Fruit fly (Drosophila melanogaster) whole organism, pupa: ENCODE measurements around the gene CG2901.

Experiments
- CG10348 ChIP-seq: fragments of 200-800 bp; sonication (Bioruptor generic); IDR thresholded peaks from 2 replicates; pipeline ENCODE4 v1.3.6; 2022; ENCODE audit warnings: missing biosample characterization, missing genetic modification characterization
- CG12605 ChIP-seq: fragments of 200-800 bp; sonication (Bioruptor generic); IDR thresholded peaks from 2 replicates; pipeline ENCODE4 v1.3.6; 2022; ENCODE audit warnings: missing biosample characterization, missing genetic modification characterization
- CG13204 ChIP-seq: fragments of 200-800 bp; sonication (Bioruptor generic); optimal IDR thresholded peaks from 2 replicates; lab custom pipeline; 2018; ENCODE audit warnings: missing biosample characterization, mild to moderate bottlenecking, missing genetic modification characterization, moderate library complexity
- CG14655 ChIP-seq: fragments of 200-800 bp; sonication (Bioruptor generic); optimal IDR thresholded peaks from 3 replicates; lab custom pipeline; 2017; ENCODE audit warnings: mild to moderate bottlenecking, missing biosample characterization, missing genetic modification reagents, missing genetic modification characterization
- CG15710 ChIP-seq: fragments of 200-800 bp; sonication (Bioruptor generic); optimal IDR thresholded peaks from 2 replicates; lab custom pipeline; 2018; ENCODE audit warnings: missing biosample characterization, mild to moderate bottlenecking, missing genetic modification characterization, moderate library complexity
- CG17806 ChIP-seq: fragments of 200-800 bp; sonication (Bioruptor generic); optimal IDR thresholded peaks from 2 replicates; lab custom pipeline; 2018; ENCODE audit warnings: missing biosample characterization, mild to moderate bottlenecking, missing genetic modification characterization, moderate library complexity
- CG32121 ChIP-seq: fragments of 200-800 bp; sonication (Bioruptor generic); IDR thresholded peaks from 2 replicates; pipeline ENCODE4 v1.3.6; 2022; ENCODE audit warnings: missing biosample characterization, missing genetic modification characterization
- CG34367 ChIP-seq: fragments of 200-800 bp; sonication (Bioruptor generic); optimal IDR thresholded peaks from 2 replicates; lab custom pipeline; 2018; ENCODE audit warnings: missing biosample characterization, mild to moderate bottlenecking, missing genetic modification characterization
- CG4496 ChIP-seq: fragments of 200-800 bp; sonication (Bioruptor generic); IDR thresholded peaks from 3 replicates; pipeline ENCODE4 v1.3.6; 2022; ENCODE audit warnings: missing biosample characterization, missing genetic modification characterization
- CG8159 ChIP-seq: fragments of 200-800 bp; sonication (Bioruptor generic); optimal IDR thresholded peaks from 3 replicates; lab custom pipeline; 2018; ENCODE audit warnings: missing biosample characterization, mild to moderate bottlenecking, missing genetic modification characterization, moderate library complexity
- CG8301 ChIP-seq: fragments of 200-800 bp; sonication (Bioruptor generic); optimal IDR thresholded peaks from 2 replicates; lab custom pipeline; 2018; ENCODE audit warnings: missing biosample characterization, mild to moderate bottlenecking, missing genetic modification characterization
- CG9948 ChIP-seq: fragments of 200-800 bp; sonication (Bioruptor generic); optimal IDR thresholded peaks from 2 replicates; lab custom pipeline; 2018; ENCODE audit warnings: missing biosample characterization, mild to moderate bottlenecking, missing genetic modification characterization, moderate library complexity
- D1 ChIP-seq: fragments of 200-800 bp; sonication (Bioruptor generic); optimal IDR thresholded peaks from 2 replicates; lab custom pipeline; 2018; ENCODE audit warnings: missing biosample characterization, mild to moderate bottlenecking, missing genetic modification characterization, moderate library complexity
- EcR ChIP-seq: fragments of 200-800 bp; sonication (Bioruptor generic); optimal IDR thresholded peaks from 3 replicates; lab custom pipeline; 2019; ENCODE audit warnings: missing biosample characterization, missing genetic modification characterization, mild to moderate bottlenecking, moderate library complexity, missing genetic modification reagents
- Ets98B ChIP-seq: fragments of 200-800 bp; sonication (Bioruptor generic); IDR thresholded peaks from 2 replicates; pipeline ENCODE4 v1.3.6; 2022; ENCODE audit warnings: missing biosample characterization, missing genetic modification characterization
- Pif1A ChIP-seq: fragments of 200-800 bp; sonication (Bioruptor generic); optimal IDR thresholded peaks from 3 replicates; lab custom pipeline; 2016; ENCODE audit warnings: missing biosample characterization, missing genetic modification characterization
- Pif1B ChIP-seq: fragments of 200-800 bp; sonication (Bioruptor generic); optimal IDR thresholded peaks from 3 replicates; lab custom pipeline; 2016; ENCODE audit warnings: missing biosample characterization, missing genetic modification characterization
- Snoo ChIP-seq: fragments of 200-800 bp; sonication (Bioruptor generic); optimal IDR thresholded peaks from 3 replicates; lab custom pipeline; 2017; ENCODE audit warnings: missing biosample characterization, mild to moderate bottlenecking, missing genetic modification characterization, inconsistent platforms
- fd96Ca ChIP-seq: fragments of 200-800 bp; sonication (Bioruptor generic); IDR thresholded peaks from 3 replicates; pipeline ENCODE4 v1.3.6; 2022; ENCODE audit warnings: missing biosample characterization, missing genetic modification characterization
- gl ChIP-seq: fragments of 200-800 bp; sonication (Bioruptor generic); optimal IDR thresholded peaks from 2 replicates; lab custom pipeline; 2018; ENCODE audit warnings: missing biosample characterization, mild to moderate bottlenecking, missing genetic modification characterization
- rn ChIP-seq: fragments of 200-800 bp; sonication (Bioruptor generic); IDR thresholded peaks from 2 replicates; pipeline ENCODE4 v1.3.6; 2022; ENCODE audit warnings: missing biosample characterization, missing genetic modification characterization

The CG2901 gene

dm6 chrX:3835764-3836342 is 7.9 kb downstream of the CG2901 start:
- TF ChIP-seq Ets98B (GFP tag; lab: Robert Waterston, UW): 0 out of 2 replicates have a peak, but pooled peaks have one; percentile 11
- no peak for TF ChIP-seq gl (tag; lab: Kevin White, UChicago)
- TF ChIP-seq CG13204: no peak
- no peak for TF ChIP-seq Snoo (tag; lab: Kevin White, UChicago)

DNA sequence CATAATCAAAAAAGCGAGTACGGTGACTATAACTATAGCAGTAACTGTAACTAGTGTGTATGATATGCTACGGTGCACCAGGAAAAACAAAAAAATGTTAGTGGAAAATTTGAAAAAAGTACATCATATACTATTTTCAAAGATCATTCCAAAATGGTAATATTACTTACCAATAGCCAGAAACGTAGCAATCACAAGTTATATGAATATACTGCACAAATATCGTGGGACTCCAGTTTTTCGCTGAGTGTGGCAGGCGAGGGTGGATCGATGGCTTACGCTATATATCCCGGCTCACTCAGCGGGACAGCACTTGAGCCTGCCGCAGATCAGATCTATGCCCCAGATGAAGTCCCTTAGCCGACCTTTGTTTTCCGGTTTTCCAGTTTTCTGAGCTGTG is 9.6 kb downstream of the CG2901 start:
- TF ChIP-seq CG32121 (GFP tag; lab: Robert Waterston, UW): peak; percentile 44; the same call in 1 of the 2 replicates
- TF ChIP-seq Ets98B (GFP tag; lab: Robert Waterston, UW): 0 out of 2 replicates have a peak, but pooled peaks have one; percentile 17
- no peak for TF ChIP-seq CG15710 (tag; lab: Kevin White, UChicago)
- TF ChIP-seq CG34367 (tag; lab: Kevin White, UChicago): no peak
- TF ChIP-seq, all 21 proteins: peak for 2

DNA sequence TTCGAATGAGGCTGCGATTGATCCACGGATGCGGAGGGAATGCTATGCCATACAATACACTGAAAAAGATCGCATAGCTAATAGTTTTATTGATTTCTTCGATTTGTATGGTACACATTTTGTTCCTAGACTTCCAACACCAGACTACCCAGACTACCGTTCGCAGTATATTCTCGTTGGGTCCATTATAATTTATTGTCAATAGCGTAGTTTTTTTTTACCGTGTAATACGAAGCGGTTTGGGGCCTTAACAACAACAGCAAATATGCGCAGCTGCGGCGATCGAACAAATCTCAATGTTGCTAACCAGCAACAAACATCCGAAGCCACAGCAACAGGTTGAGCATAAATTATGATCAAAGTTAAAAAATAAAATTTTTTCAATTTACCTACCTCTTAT is 10.7 kb downstream of the CG2901 start:
- TF ChIP-seq CG32121 (GFP tag; lab: Robert Waterston, UW): peak; percentile 76
- peak; percentile 41 for TF ChIP-seq CG8159 (tag; lab: Kevin White, UChicago)
- TF ChIP-seq Snoo (tag; lab: Kevin White, UChicago): no peak
- no peak for TF ChIP-seq CG10348
- TF ChIP-seq CG14655: peak; percentile 70
- peak; percentile 44 for TF ChIP-seq CG9948 (tag; lab: Kevin White, UChicago)
- peak; percentile 40 for TF ChIP-seq Pif1B (GFP tag; lab: Kevin White, UChicago)
- no peak for TF ChIP-seq CG13204
- peak; percentile 79 for TF ChIP-seq Ets98B (GFP tag; lab: Robert Waterston, UW)
- peak; percentile 45 for TF ChIP-seq Pif1A (GFP tag; lab: Kevin White, UChicago)
- peak; percentile 83 for TF ChIP-seq fd96Ca (GFP tag; lab: Robert Waterston, UW)
- peak; percentile 85 for TF ChIP-seq CG4496 (GFP tag; lab: Robert Waterston, UW)
- peak; percentile 17 for TF ChIP-seq CG34367 (tag; lab: Kevin White, UChicago)
- no peak for TF ChIP-seq D1
- peak; percentile 62 for TF ChIP-seq CG12605 (GFP tag; lab: Robert Waterston, UW)
- no peak for TF ChIP-seq EcR (GFP tag; lab: Kevin White, UChicago)
- TF ChIP-seq rn (GFP tag; lab: Robert Waterston, UW): no peak
- peak; percentile 55 for TF ChIP-seq CG15710 (tag; lab: Kevin White, UChicago)
- TF ChIP-seq CG8301 (tag; lab: Kevin White, UChicago): peak; percentile 69
- TF ChIP-seq gl (tag; lab: Kevin White, UChicago): no peak
- TF ChIP-seq CG17806 (tag; lab: Kevin White, UChicago): peak; percentile 46

dm6 chrX:3840962-3841361 is 13.0 kb downstream of the CG2901 start:
- TF ChIP-seq gl (tag; lab: Kevin White, UChicago): no peak
- 0 out of 2 replicates have a peak, but pooled peaks have one; percentile 16 for TF ChIP-seq CG12605 (GFP tag; lab: Robert Waterston, UW)
- TF ChIP-seq fd96Ca (GFP tag; lab: Robert Waterston, UW): peak; percentile 64; the same call in 1 of the 3 replicates
- TF ChIP-seq CG13204: peak; percentile 7
- no peak for TF ChIP-seq CG14655
- TF ChIP-seq CG32121 (GFP tag; lab: Robert Waterston, UW): peak; percentile 57
- TF ChIP-seq Ets98B (GFP tag; lab: Robert Waterston, UW): peak; percentile 75; the same call in 1 of the 2 replicates

DNA sequence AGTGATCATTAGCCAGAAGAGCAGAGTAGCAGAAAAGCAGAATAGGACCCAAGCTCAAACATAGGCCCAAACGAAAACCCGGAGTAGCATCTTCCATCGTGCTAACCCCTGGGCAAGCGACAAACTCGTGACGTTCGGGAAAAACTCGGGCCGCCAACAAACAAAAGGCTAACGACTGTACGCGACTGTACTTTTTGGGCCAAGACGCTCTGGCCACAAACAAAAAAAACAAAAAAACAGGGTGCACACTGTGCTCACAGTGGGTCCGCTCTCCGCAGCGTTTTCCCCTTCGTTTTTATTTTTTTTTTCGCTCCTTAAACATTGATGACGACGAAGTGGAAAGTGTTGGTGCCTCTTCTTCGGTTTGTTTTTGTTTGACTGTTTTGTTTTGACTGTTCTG is 14.9 kb downstream of the CG2901 start:
- peak; percentile 11 for TF ChIP-seq EcR (GFP tag; lab: Kevin White, UChicago)
- peak; percentile 12 for TF ChIP-seq CG14655
- TF ChIP-seq Pif1B (GFP tag; lab: Kevin White, UChicago): no peak

DNA sequence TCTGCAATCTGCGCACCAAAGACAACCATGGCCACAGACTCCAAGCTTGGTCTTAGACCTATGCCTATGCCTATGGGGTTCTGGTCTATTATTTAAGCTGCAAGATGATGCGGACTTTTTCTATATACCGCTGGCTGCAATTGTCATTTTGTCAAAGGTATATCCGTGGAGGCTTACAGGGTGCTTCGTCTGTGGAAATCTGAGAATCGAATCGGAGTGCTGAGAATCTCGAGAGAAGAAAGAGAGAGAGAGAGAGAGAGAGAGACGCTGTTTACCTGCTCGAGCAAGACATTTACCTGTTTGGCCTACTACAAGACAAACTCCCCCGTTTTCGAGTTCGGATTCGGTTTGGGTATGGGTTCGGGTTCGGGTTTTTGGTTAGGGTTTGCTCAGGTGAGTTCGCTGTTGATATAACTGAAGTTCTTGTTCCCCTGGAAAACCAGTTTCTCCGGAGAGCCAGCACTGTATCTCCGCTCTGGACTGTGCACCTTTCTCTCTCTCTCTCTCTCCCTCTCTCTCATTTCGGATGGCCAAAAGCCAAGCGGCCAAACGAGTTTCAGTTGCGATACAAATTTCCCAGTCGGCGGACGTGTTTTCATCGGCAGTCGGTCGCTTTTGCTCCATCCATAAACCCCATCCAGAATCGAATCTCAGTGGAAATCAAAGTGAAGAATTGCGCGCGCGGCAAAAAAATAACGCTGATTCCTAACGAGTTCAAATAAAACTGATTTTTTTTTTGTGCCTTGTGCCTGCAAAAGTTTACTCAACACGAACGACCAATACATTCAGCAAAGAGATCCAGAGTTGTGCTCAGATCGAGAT is 17.6 kb downstream of the CG2901 start:
- TF ChIP-seq CG34367 (tag; lab: Kevin White, UChicago) (peak; percentile 7), CG32121 (GFP tag; lab: Robert Waterston, UW) (peak; percentile 30; the same call in 1 of the 2 replicates), CG17806 (tag; lab: Kevin White, UChicago) (no peak), EcR (GFP tag; lab: Kevin White, UChicago) (peak; percentile 34), Pif1B (GFP tag; lab: Kevin White, UChicago) (peak; percentile 44), CG9948 (tag; lab: Kevin White, UChicago) (no peak), CG4496 (GFP tag; lab: Robert Waterston, UW) (peak; percentile 58; the same call in 1 of the 3 replicates), CG13204 (peak; percentile 33), Ets98B (GFP tag; lab: Robert Waterston, UW) (peak; percentile 55; the same call in 1 of the 2 replicates)
